Fruit fly (Drosophila melanogaster): ENCODE measurements around the gene CG7600.

CG7600 gene

DNA sequence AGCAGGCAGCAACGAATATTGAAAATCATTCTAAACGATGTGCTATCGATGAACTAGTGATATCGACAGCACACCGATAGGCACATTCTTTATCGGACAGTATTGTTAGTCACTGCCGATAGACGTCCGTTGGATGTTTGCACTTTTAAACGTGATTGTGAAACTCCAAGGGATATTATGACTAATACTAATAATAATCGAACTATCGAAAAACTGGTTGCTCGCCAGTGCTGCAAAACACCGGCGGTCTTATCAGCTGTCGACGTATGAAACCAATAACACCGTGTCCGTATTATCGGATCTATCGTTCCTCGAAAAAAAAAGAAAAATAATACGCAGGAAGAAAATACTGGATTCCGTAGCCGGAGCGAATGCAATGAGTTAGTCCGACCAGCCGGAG lies at the start of gene CG7600, which contains the start of gene Ube3a:
TSS of gene CG7600 (plus strand) at position 270 of the 400 bp plus-strand sequence.
TSS of gene Ube3a (minus strand) at position 67 of the 400 bp plus-strand sequence.
- no peak for TF ChIP-seq ATbp (GFP tag; optimal IDR thresholded peaks at IDR 0.05)
- TF ChIP-seq ac (GFP tag; optimal IDR thresholded peaks at IDR 0.05) = peak; percentile 3
- TF ChIP-seq CG10654 (GFP tag; optimal IDR thresholded peaks at IDR 0.05) = no peak
- TF ChIP-seq CG4707 (GFP tag; optimal IDR thresholded peaks at IDR 0.05) = no peak
- peak; percentile 99 for TF ChIP-seq kay (GFP tag; optimal IDR thresholded peaks at IDR 0.05)
- peak; percentile 94 for TF ChIP-seq CG2116 (GFP tag; optimal IDR thresholded peaks at IDR 0.05)
- TF ChIP-seq CoRest (tag; optimal IDR thresholded peaks at IDR 0.05) = peak; percentile 49
- no peak for TF ChIP-seq bowl (GFP tag; IDR thresholded peaks at IDR 0.05)
- no peak for TF ChIP-seq CG14050 (GFP tag; IDR thresholded peaks at IDR 0.05)
- TF ChIP-seq CG11560 (tag; IDR thresholded peaks at IDR 0.05) = peak; percentile 27; the same call in 1 of the 3 replicates
- TF ChIP-seq CG12744 (GFP tag; optimal IDR thresholded peaks at IDR 0.05) = peak; percentile 32
- no peak for TF ChIP-seq Chrac-16 (GFP tag; optimal IDR thresholded peaks at IDR 0.05)
- TF ChIP-seq Lhr (GFP tag; optimal IDR thresholded peaks at IDR 0.05) = peak; percentile 27
- TF ChIP-seq Nf-YA (GFP tag; IDR thresholded peaks at IDR 0.05) = no peak
- no peak for TF ChIP-seq CG16863 (GFP tag; optimal IDR thresholded peaks at IDR 0.05)
- TF ChIP-seq CG30403 (GFP tag; optimal IDR thresholded peaks at IDR 0.05) = peak; percentile 31
- peak; percentile 67 for TF ChIP-seq E2f2 (GFP tag; IDR thresholded peaks at IDR 0.05)
- TF ChIP-seq bsh (GFP tag; optimal IDR thresholded peaks at IDR 0.05) = peak in 1 of 2 experiments; percentile 29
- peak; percentile 39 for TF ChIP-seq CG7839 (tag; optimal IDR thresholded peaks at IDR 0.05)
- TF ChIP-seq peb (GFP tag; IDR thresholded peaks at IDR 0.05) = no peak
- no peak for TF ChIP-seq Usf (GFP tag; optimal IDR thresholded peaks at IDR 0.05)
- TF ChIP-seq fd3F (GFP tag; optimal IDR thresholded peaks at IDR 0.05) = no peak
- TF ChIP-seq Asciz (GFP tag; optimal IDR thresholded peaks at IDR 0.05) = no peak
- TF ChIP-seq CG2875 (GFP tag; optimal IDR thresholded peaks at IDR 0.05) = no peak
- no peak for TF ChIP-seq CG11723 (GFP tag; optimal IDR thresholded peaks at IDR 0.05)
- peak; percentile 63 for TF ChIP-seq CG7786 (GFP tag; optimal IDR thresholded peaks at IDR 0.05)
- TF ChIP-seq Dfd (GFP tag; optimal IDR thresholded peaks at IDR 0.05) = no peak
- TF ChIP-seq CG11696 (GFP tag; IDR thresholded peaks at IDR 0.05) = no peak
- peak; percentile 24 for TF ChIP-seq Vsx1 (GFP tag; optimal IDR thresholded peaks at IDR 0.05)
- TF ChIP-seq CG17328 (GFP tag; IDR thresholded peaks at IDR 0.05) = no peak
- TF ChIP-seq nerfin-2 (GFP tag; IDR thresholded peaks at IDR 0.05; ENCODE audit: partially characterized antibody) = peak; percentile 100
- no peak for TF ChIP-seq CG43689 (GFP tag; IDR thresholded peaks at IDR 0.05)
- no peak for TF ChIP-seq cad (GFP tag; optimal IDR thresholded peaks at IDR 0.05)
- peak; percentile 74 for TF ChIP-seq CG17186 (GFP tag; optimal IDR thresholded peaks at IDR 0.05)
- TF ChIP-seq hth (optimal IDR thresholded peaks at IDR 0.05) = no peak
- TF ChIP-seq fd64A (GFP tag; optimal IDR thresholded peaks at IDR 0.05) = no peak
- peak; percentile 52 for TF ChIP-seq CG4617 (GFP tag; optimal IDR thresholded peaks at IDR 0.05; ENCODE audit: borderline replicate concordance)
- no peak for TF ChIP-seq Gsc (GFP tag; IDR thresholded peaks at IDR 0.05)
- no peak for TF ChIP-seq Spps (tag; optimal IDR thresholded peaks at IDR 0.05)
- peak; percentile 52 for TF ChIP-seq gfzf (GFP tag; optimal IDR thresholded peaks at IDR 0.05)
- TF ChIP-seq ssp (GFP tag; IDR thresholded peaks at IDR 0.05) = peak; percentile 38; the same call in 1 of the 2 replicates
- TF ChIP-seq tap (tag; optimal IDR thresholded peaks at IDR 0.05) = peak; percentile 15
- TF ChIP-seq en (GFP tag; optimal IDR thresholded peaks at IDR 0.05) = no peak
- TF ChIP-seq CG2202 (tag; optimal IDR thresholded peaks at IDR 0.05) = peak; percentile 34
- peak; percentile 37 for TF ChIP-seq unpg (GFP tag; optimal IDR thresholded peaks at IDR 0.05)
- TF ChIP-seq D19B (GFP tag; optimal IDR thresholded peaks at IDR 0.05) = no peak
- TF ChIP-seq BtbVII (GFP tag; optimal IDR thresholded peaks at IDR 0.05) = peak; percentile 4
- TF ChIP-seq CG14965 (GFP tag; optimal IDR thresholded peaks at IDR 0.05; ENCODE audit: borderline replicate concordance) = no peak
- peak; percentile 100 for TF ChIP-seq CG6791 (GFP tag; IDR thresholded peaks at IDR 0.05; ENCODE audit: partially characterized antibody)
- no peak for TF ChIP-seq CG18011 (GFP tag; optimal IDR thresholded peaks at IDR 0.05)
- no peak for TF ChIP-seq CG8359 (GFP tag; optimal IDR thresholded peaks at IDR 0.05; ENCODE audit: borderline replicate concordance)
